Worm (Caenorhabditis elegans): ENCODE measurements around the gene fbxb-72.
A peak's percentile ranks its signal among the peaks of the same experiment; 100 is the strongest.

The fbxb-72 gene

DNA sequence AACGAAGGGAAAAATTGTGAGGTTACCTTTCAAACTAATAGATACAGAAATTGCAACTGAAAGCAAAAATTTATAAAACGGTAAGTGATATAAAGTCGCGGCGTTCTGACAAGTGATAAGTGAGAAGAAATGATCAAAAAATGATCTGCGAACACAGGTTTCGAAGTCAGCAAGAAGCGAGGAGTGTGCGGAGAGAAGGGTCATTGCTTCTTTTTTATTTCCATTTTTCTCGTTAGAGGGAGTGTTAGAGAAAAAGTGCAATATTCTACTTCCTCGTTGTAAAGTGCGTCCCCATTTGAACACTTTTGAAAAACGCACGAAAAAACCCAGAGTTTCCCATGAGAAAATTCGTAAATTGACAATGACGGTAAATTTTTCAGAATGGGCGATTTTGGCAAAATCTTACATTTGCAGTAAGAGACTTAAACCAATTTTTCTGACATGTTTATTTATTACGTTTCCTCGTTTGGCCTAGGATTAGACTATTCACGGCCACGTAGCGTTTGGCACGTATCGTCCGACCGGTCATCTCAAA, 47.1 kb downstream of the fbxb-72 start, which contains the start of the genes fbxa-72 and srx-21 (continued):
- TF ChIP-seq hmg-11 (tag; optimal IDR thresholded peaks at IDR 0.05) (no peak), tbx-2 (tag; optimal IDR thresholded peaks at IDR 0.05) (no peak), snpc-4 (tag; optimal IDR thresholded peaks at IDR 0.05) (peak; percentile 12), ceh-82 (tag; optimal IDR thresholded peaks at IDR 0.05) (no peak), aly-2 (tag; optimal IDR thresholded peaks at IDR 0.05) (no peak), elt-2 (tag; optimal IDR thresholded peaks at IDR 0.05) (peak; percentile 28), skn-1 (tag; optimal IDR thresholded peaks at IDR 0.05) (no peak), nhr-25 (tag; optimal IDR thresholded peaks at IDR 0.05) (peak; percentile 36)

DNA sequence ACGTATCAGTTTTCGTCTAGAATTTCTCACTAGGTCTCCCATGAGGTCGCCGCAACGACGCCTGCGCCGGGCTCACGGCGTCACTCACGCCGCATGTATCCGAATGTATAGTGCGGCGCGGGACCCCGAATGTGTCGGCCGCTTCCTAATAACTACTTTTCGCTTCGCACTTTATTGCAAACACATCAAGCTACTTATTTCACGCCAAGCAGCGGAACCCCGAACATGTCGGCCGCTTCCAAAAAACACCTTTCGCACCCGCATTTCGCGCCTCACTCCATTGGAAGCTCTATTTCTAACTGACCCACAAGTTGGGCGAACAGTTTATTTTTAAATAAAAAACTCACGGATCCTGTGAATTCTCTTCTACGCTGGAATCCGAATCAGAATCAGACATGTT, 47.7 kb downstream of the fbxb-72 start:
- peak; percentile 24 for TF ChIP-seq snpc-4 (tag; optimal IDR thresholded peaks at IDR 0.05)
- no peak for TF ChIP-seq ceh-82 (tag; optimal IDR thresholded peaks at IDR 0.05)
- no peak for TF ChIP-seq R02D3.7 (tag; optimal IDR thresholded peaks at IDR 0.05)

DNA sequence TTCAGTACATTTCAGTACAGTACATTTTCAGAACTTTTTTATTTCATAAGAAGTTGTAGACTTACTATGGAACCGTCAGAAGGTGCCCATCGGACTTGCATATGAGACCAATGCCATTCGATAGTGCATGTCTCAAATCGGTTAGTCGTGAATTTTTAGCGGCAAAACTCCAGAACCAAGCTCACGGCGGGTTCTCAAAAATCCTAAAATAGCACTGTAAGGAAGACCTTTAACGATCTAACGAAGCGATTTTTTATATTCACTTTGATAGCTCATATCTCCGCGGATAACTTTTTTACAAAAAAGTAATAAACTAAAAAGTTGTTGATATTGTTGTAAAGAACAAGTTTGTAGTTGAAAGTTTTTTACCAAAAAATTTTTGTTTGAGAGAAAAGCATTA, 49.5 kb downstream of the fbxb-72 start, which contains the start of gene sru-25:
Gene sru-25 (minus strand): TSS at position 101 of the 400 bp plus-strand sequence.
- no peak for TF ChIP-seq egl-5 (tag; optimal IDR thresholded peaks at IDR 0.05)
- no peak for TF ChIP-seq nhr-11 (tag; optimal IDR thresholded peaks at IDR 0.05)
- no peak for TF ChIP-seq daf-12 (tag; optimal IDR thresholded peaks at IDR 0.05)
- TF ChIP-seq nhr-28 (tag; optimal IDR thresholded peaks at IDR 0.05), result no peak
- TF ChIP-seq lin-39 (tag; optimal IDR thresholded peaks at IDR 0.05), result no peak
- TF ChIP-seq snpc-4 (tag; optimal IDR thresholded peaks at IDR 0.05), result no peak
- TF ChIP-seq unc-62 (GFP tag; optimal IDR thresholded peaks at IDR 0.05), result no peak
- TF ChIP-seq jun-1 (tag; optimal IDR thresholded peaks at IDR 0.05), result no peak
- TF ChIP-seq fos-1 (tag; optimal IDR thresholded peaks at IDR 0.05), result no peak
- TF ChIP-seq eor-1 (tag; optimal IDR thresholded peaks at IDR 0.05), result no peak
- no peak for TF ChIP-seq nhr-43 (tag; optimal IDR thresholded peaks at IDR 0.05; ENCODE audit: poor library complexity, severe bottlenecking)
- no peak for TF ChIP-seq nhr-25 (tag; optimal IDR thresholded peaks at IDR 0.05)
- no peak for TF ChIP-seq nhr-67 (tag; optimal IDR thresholded peaks at IDR 0.05)
- TF ChIP-seq hmg-11 (tag; optimal IDR thresholded peaks at IDR 0.05), result no peak
- no peak for TF ChIP-seq mml-1 (tag; optimal IDR thresholded peaks at IDR 0.05)

Data from whole organism, L3 larva.